Fruit fly (Drosophila melanogaster): ENCODE results near the gene emb.

DNA sequence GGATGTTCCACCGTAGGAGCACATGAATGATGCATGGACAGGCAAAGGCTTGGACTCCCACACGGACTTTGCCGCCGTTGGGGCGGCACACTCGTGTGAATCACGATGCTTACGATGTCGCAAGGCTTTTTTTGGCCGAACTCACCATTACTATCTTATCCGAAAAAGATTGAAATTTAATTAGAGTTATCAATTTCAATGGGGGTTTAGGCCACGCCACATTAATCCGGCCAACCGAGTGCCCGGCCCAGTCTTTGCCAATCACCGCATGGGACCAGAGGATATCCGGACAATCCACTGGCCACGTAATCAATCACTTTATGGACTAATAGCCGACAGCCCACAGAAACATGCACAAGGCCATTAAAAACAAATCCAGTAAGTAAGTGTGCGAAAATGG is 31.1 kb upstream of the emb start:
- TF ChIP-seq dmrt93B (GFP tag; optimal IDR thresholded peaks at IDR 0.05) (no peak), Vsx2 (GFP tag; optimal IDR thresholded peaks at IDR 0.05; ENCODE audit: partially characterized antibody) (no peak)
